Worm (Caenorhabditis elegans) whole organism, L1 larva: ENCODE measurements around the gene F21E9.2.

Experiments
- aha-1 ChIP-seq: fragments of 150-350 bp; optimal IDR thresholded peaks from 2 replicates; lab custom pipeline; 2014; ENCODE audit warnings: missing biosample characterization, missing genetic modification characterization
- ama-1 ChIP-seq: fragments of 150-350 bp; optimal IDR thresholded peaks from 2 replicates; lab custom pipeline; 2014
- lin-35 ChIP-seq, 2 experiments: fragments of 150-350 bp; optimal IDR thresholded peaks; 2 replicates each; lab custom pipeline; 2014; ENCODE audit warnings: missing biosample characterization in 2 of 2, missing genetic modification characterization in 2 of 2, missing genetic modification reagents in 2 of 2
- nhr-20 ChIP-seq: sonication (generic microtip); optimal IDR thresholded peaks from 2 replicates; lab custom pipeline; 2016; ENCODE audit warnings: mild to moderate bottlenecking, missing genetic modification characterization, missing compliant biosample characterization
- unc-62 ChIP-seq: fragments of 150-350 bp; optimal IDR thresholded peaks from 2 replicates; lab custom pipeline; 2014; ENCODE audit warnings: missing biosample characterization, missing genetic modification reagents, missing genetic modification characterization

DNA sequence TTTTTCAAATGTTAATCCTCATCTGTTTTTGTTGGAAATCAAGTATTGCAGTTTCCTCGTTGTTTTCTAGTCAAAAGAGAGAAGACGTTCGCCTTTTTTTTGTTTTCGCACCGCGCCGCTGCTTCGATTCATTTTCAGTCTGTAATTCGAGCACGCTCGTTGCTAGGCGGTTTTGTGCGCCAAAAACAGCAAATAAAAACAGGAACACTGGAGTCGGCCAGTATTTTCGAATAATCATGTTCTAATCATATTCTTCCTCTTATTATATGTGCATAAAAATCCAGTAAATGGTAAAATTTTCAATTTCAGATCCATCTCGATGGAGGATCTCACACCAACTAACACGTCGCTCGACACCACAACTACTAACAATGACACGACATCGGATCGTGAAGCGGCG, 8.7 kb downstream of the F21E9.2 start, which contains the start of gene pdk-1:
- no peak for TF ChIP-seq lin-35 (GFP tag; optimal IDR thresholded peaks at IDR 0.05; lab: Kevin White, UChicago)
- TF ChIP-seq unc-62, result no peak
- TF ChIP-seq aha-1 (tag; lab: Kevin White, UChicago), result no peak
- no peak for TF ChIP-seq ama-1 (lab: Kevin White, UChicago)
- TF ChIP-seq nhr-20 (tag; lab: Kevin White, UChicago), result no peak
